Worm (Caenorhabditis elegans): ENCODE data around the gene B0432.1.

The B0432.1 gene

DNA sequence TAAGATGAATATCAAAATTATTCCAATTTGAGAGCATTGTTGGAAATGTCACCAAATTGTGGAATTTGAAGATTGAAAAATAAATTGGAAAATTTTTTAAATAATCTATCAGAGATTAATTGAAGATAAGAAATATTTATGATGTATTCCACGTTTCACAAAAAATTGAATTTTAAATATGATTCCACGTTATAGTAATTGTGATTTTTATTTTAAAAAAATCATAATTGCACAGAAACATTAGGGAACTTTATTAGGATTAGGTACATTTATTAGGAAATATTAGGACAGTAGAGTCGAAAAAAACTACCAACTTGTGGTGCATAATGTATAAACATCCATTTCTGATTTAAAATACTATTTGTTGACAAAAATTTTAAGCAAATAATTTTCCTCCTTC lies 2.6 kb upstream of the B0432.1 start, which contains the start of gene B0432.11:
Gene B0432.11, minus strand, starts transcription at position 101 of the 400 bp plus-strand sequence.
- no peak for TF ChIP-seq saeg-2 (GFP tag; IDR thresholded peaks at IDR 0.05)
- TF ChIP-seq aha-1 (tag), result no peak
- no peak for TF ChIP-seq lsy-2 (tag; optimal IDR thresholded peaks at IDR 0.05)

DNA sequence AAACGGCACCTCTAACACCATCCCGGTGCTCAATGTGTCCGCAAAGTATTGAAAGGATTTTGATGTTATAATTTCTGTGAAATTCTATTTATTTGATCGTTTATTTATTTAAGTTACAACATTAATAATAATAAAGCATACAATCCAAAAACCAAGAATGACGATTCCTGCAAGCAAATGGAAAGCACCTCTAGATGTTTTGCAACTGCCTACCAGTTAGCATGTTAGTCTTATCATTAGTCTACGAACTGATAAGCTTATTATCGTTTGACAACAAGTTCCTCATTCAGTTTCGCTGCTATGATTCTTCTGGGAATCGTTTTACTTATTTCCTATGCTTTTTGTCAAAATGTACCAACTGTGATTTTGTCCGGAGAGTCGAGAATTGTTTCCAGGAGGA lies 2.5 kb downstream of the B0432.1 start, which contains the start of gene K01A2.6:
Gene K01A2.6, plus strand, starts transcription at position 301 of the 400 bp plus-strand sequence.
- TF ChIP-seq nhr-76 (tag; optimal IDR thresholded peaks at IDR 0.05) (no peak), zip-2 (tag; optimal IDR thresholded peaks at IDR 0.05) (no peak), nhr-42 (GFP tag; IDR thresholded peaks at IDR 0.05) (no peak), unc-62 (GFP tag; optimal IDR thresholded peaks at IDR 0.05 in 1 of 2) (peak in 1 of 2 experiments; percentile 14), unc-62 (tag; optimal IDR thresholded peaks at IDR 0.05) (no peak), ctbp-1 (GFP tag; IDR thresholded peaks at IDR 0.05) (no peak), snpc-1.2 (GFP tag; IDR thresholded peaks at IDR 0.05) (no peak), Y48G9A.11 (GFP tag; IDR thresholded peaks at IDR 0.05) (no peak)

DNA sequence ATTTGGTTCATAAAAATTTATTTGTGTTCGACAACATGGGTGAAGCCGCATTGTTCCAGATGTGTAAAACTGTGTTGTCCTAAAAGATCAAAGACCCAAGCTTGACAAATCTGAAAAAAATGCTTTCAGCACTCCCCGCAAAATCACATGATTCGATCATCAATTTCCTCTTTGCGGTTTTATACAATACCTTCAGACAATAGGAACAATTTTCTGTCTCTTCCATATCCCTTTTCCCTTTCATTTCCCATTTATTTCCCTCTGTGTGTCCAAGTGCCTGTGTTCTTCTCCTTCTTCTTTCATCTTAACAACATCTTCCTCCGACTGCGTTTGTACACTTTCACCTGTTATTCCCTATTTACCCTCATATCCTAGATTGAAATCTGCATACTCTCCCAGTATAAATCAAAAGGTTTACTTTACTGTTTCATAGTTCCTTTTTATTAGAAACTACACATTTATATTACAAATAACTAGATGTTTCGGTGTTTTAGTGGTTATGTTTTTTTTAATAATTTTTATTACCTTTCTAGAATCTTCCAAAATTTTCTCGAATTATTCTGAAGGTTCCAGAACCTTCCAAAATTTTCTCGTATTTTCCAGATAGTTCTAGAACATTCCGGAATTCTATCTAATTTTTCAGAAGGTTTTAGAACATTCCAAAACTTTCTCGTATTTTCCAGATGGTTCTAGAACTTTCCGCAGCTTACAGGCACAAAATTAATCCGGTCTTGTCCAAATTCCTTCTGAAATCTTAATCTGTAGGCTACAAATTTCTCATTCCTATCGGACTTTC lies 4.0 kb downstream of the B0432.1 start, which contains the start of gene K01A2.5:
Gene K01A2.5, plus strand, starts transcription at position 297 of the 796 bp plus-strand sequence.
- TF ChIP-seq hlh-30 (tag; optimal IDR thresholded peaks at IDR 0.05; ENCODE audit: insufficient read depth) (peak; percentile 58), ceh-82 (tag; optimal IDR thresholded peaks at IDR 0.05) (no peak), F26F4.8 (GFP tag; conservative IDR thresholded peaks at IDR 0.05) (no peak), zfp-3 (GFP tag; conservative IDR thresholded peaks at IDR 0.05) (no peak), F44E2.7 (GFP tag; IDR thresholded peaks at IDR 0.05) (no peak), ceh-20 (GFP tag; IDR thresholded peaks at IDR 0.05) (no peak), zfp-2 (tag; optimal IDR thresholded peaks at IDR 0.05) (no peak), fos-1 (tag; optimal IDR thresholded peaks at IDR 0.05) (no peak), ZK337.2 (GFP tag; IDR thresholded peaks at IDR 0.05) (no peak), skn-1 (tag; optimal IDR thresholded peaks at IDR 0.05) (no peak), ztf-7 (tag; optimal IDR thresholded peaks at IDR 0.05) (no peak), nhr-28 (tag; optimal IDR thresholded peaks at IDR 0.05) (peak; percentile 66), aly-2 (tag; optimal IDR thresholded peaks at IDR 0.05) (no peak), mes-2 (tag; optimal IDR thresholded peaks at IDR 0.05; ENCODE audit: poor library complexity, severe bottlenecking) (no peak), mxl-3 (GFP tag; optimal IDR thresholded peaks at IDR 0.05) (peak; percentile 35), daf-8 (GFP tag; IDR thresholded peaks at IDR 0.05) (no peak), nhr-48 (tag; optimal IDR thresholded peaks at IDR 0.05) (peak; percentile 10), nhr-41 (GFP tag; IDR thresholded peaks at IDR 0.05) (no peak), nhr-25 (tag; optimal IDR thresholded peaks at IDR 0.05; ENCODE audit: borderline replicate concordance, insufficient read depth) (peak; percentile 57), zip-2 (tag; optimal IDR thresholded peaks at IDR 0.05) (no peak), cey-2 (tag; optimal IDR thresholded peaks at IDR 0.05; ENCODE audit: borderline replicate concordance, insufficient read depth) (peak; percentile 31), T26A8.4 (GFP tag; IDR thresholded peaks at IDR 0.05) (no peak), ztf-11 (tag; optimal IDR thresholded peaks at IDR 0.05) (no peak), F49E8.2 (tag; optimal IDR thresholded peaks at IDR 0.05; ENCODE audit: borderline replicate concordance) (no peak), F37D6.2 (tag; optimal IDR thresholded peaks at IDR 0.05) (no peak), spr-1 (tag; optimal IDR thresholded peaks at IDR 0.05) (no peak), nhr-237 (tag; optimal IDR thresholded peaks at IDR 0.05) (no peak), hif-1 (tag; optimal IDR thresholded peaks at IDR 0.05) (no peak), lin-29 (GFP tag; IDR thresholded peaks at IDR 0.05) (no peak), dve-1 (tag; optimal IDR thresholded peaks at IDR 0.05; ENCODE audit: insufficient read depth) (no peak), nhr-11 (tag; optimal IDR thresholded peaks at IDR 0.05) (no peak), ama-1 (optimal IDR thresholded peaks at IDR 0.05) (no peak), hmg-1.1 (GFP tag; IDR thresholded peaks at IDR 0.05) (no peak), zip-11 (GFP tag; IDR thresholded peaks at IDR 0.05) (no peak), sdz-12 (GFP tag; optimal IDR thresholded peaks at IDR 0.05) (no peak), ceh-62 (tag; optimal IDR thresholded peaks at IDR 0.05) (no peak), lsy-2 (tag; optimal IDR thresholded peaks at IDR 0.05) (no peak), mdl-1 (tag; optimal IDR thresholded peaks at IDR 0.05) (peak in 1 of 2 experiments; percentile 23)

All from whole organism, L4 larva.